Fruit fly (Drosophila melanogaster) whole organism: Measurements from ENCODE around the gene Pxn.

Experiments used
- CG8478 ChIP-seq: fragments of >200 bp; optimal IDR thresholded peaks from 2 replicates; lab custom pipeline; 2018; ENCODE audit warnings: inconsistent platforms
- Dll ChIP-seq: fragments of >200 bp; optimal IDR thresholded peaks from 2 replicates; lab custom pipeline; 2017
- EcR ChIP-seq, 2 experiments: fragments of >200 bp; optimal IDR thresholded peaks; 2 replicates each; lab custom pipeline; 2017; ENCODE audit warnings: missing biosample characterization in 2 of 2, missing genetic modification characterization in 2 of 2, missing genetic modification reagents in 2 of 2
- pan ChIP-seq: fragments of >200 bp; optimal IDR thresholded peaks from 2 replicates; lab custom pipeline; 2017
- psq ChIP-seq: fragments of >200 bp; optimal IDR thresholded peaks from 2 replicates; lab custom pipeline; 2017
- usp ChIP-seq: fragments of >200 bp; optimal IDR thresholded peaks from 2 replicates; lab custom pipeline; 2017; ENCODE audit warnings: missing biosample characterization, missing genetic modification characterization, mixed read lengths

Gene Pxn

dm6 chr3L:2632763-2633100 is 2.9 kb upstream of the Pxn start:
- TF ChIP-seq EcR (GFP tag; optimal IDR thresholded peaks at IDR 0.05; lab: Kevin White, UChicago) (no peak), psq (lab: Kevin White, UChicago) (peak; percentile 67), Dll (peak; percentile 63), usp (GFP tag; lab: Kevin White, UChicago) (no peak), pan (lab: Kevin White, UChicago) (no peak), CG8478 (lab: Kevin White, UChicago) (no peak)

dm6 chr3L:2632048-2632762 is 2.3 kb upstream of the Pxn start:
- no peak for TF ChIP-seq EcR (GFP tag; optimal IDR thresholded peaks at IDR 0.05; lab: Kevin White, UChicago)
- no peak for TF ChIP-seq Dll
- no peak for TF ChIP-seq usp (GFP tag; lab: Kevin White, UChicago)
- no peak for TF ChIP-seq CG8478 (lab: Kevin White, UChicago)
- no peak for TF ChIP-seq pan (lab: Kevin White, UChicago)
- TF ChIP-seq psq (lab: Kevin White, UChicago), result no peak

dm6 chr3L:2631406-2631805 is 1.5 kb upstream of the Pxn start, which contains the start of the genes CG42245 and MEP-1:
CG42245 (plus strand) TSS chr3L:2631715.
MEP-1 (plus strand) TSS chr3L:2631715.
- no peak for TF ChIP-seq usp (GFP tag; lab: Kevin White, UChicago)
- TF ChIP-seq EcR (GFP tag; optimal IDR thresholded peaks at IDR 0.05; lab: Kevin White, UChicago), result no peak
- TF ChIP-seq pan (lab: Kevin White, UChicago), result no peak
- TF ChIP-seq CG8478 (lab: Kevin White, UChicago), result no peak
- no peak for TF ChIP-seq Dll
- TF ChIP-seq psq (lab: Kevin White, UChicago), result no peak

dm6 chr3L:2614222-2614621 is 15.6 kb downstream of the Pxn start:
- TF ChIP-seq usp (GFP tag; lab: Kevin White, UChicago) (no peak), CG8478 (lab: Kevin White, UChicago) (no peak), pan (lab: Kevin White, UChicago) (no peak), psq (lab: Kevin White, UChicago) (no peak), EcR (GFP tag; optimal IDR thresholded peaks at IDR 0.05; lab: Kevin White, UChicago) (no peak), Dll (no peak)

- TF ChIP-seq Dll (no peak), pan (lab: Kevin White, UChicago) (no peak), EcR (GFP tag; optimal IDR thresholded peaks at IDR 0.05; lab: Kevin White, UChicago) (no peak), psq (lab: Kevin White, UChicago) (no peak), CG8478 (lab: Kevin White, UChicago) (no peak), usp (GFP tag; lab: Kevin White, UChicago) (no peak)
Measured at dm6 chr3L:2608825-2609224, 21.0 kb downstream of the Pxn start.

- TF ChIP-seq EcR (GFP tag; optimal IDR thresholded peaks at IDR 0.05; lab: Kevin White, UChicago) (no peak), Dll (no peak), pan (lab: Kevin White, UChicago) (no peak), usp (GFP tag; lab: Kevin White, UChicago) (no peak)
Measured at dm6 chr3L:2600144-2600543, 29.7 kb downstream of the Pxn start, which contains the start of gene CG16986. CG16986 (plus strand) TSS chr3L:2600331.

- TF ChIP-seq EcR (GFP tag; optimal IDR thresholded peaks at IDR 0.05; lab: Kevin White, UChicago) (no peak), pan (lab: Kevin White, UChicago) (no peak), Dll (no peak), psq (lab: Kevin White, UChicago) (no peak)
Measured at dm6 chr3L:2599214-2599730, 30.6 kb downstream of the Pxn start, which contains the start of the genes CG16985 and CG12182. CG16985 (plus strand) TSS chr3L:2599297. CG12182 (minus strand) TSS chr3L:2599579.

- TF ChIP-seq psq (lab: Kevin White, UChicago) (no peak), Dll (no peak), usp (GFP tag; lab: Kevin White, UChicago) (no peak), EcR (GFP tag; optimal IDR thresholded peaks at IDR 0.05; lab: Kevin White, UChicago) (no peak), CG8478 (lab: Kevin White, UChicago) (no peak), pan (lab: Kevin White, UChicago) (no peak)
Measured at dm6 chr3L:2595481-2595880, 34.4 kb downstream of the Pxn start, which contains the start of gene CG16984. CG16984 (plus strand) TSS chr3L:2595781.

dm6 chr3L:2590764-2591309 is 39.0 kb downstream of the Pxn start:
- TF ChIP-seq Dll (no peak), usp (GFP tag; lab: Kevin White, UChicago) (no peak), CG8478 (lab: Kevin White, UChicago) (no peak), EcR (GFP tag; optimal IDR thresholded peaks at IDR 0.05; lab: Kevin White, UChicago) (no peak), psq (lab: Kevin White, UChicago) (no peak), pan (lab: Kevin White, UChicago) (no peak)

- TF ChIP-seq psq (lab: Kevin White, UChicago) (no peak), pan (lab: Kevin White, UChicago) (no peak), CG8478 (lab: Kevin White, UChicago) (no peak), Dll (no peak), EcR (GFP tag; optimal IDR thresholded peaks at IDR 0.05; lab: Kevin White, UChicago) (no peak), usp (GFP tag; lab: Kevin White, UChicago) (no peak)
Measured at dm6 chr3L:2589911-2590763, 39.7 kb downstream of the Pxn start.
